Worm (Caenorhabditis elegans) whole organism, early embryonic: Measurements from ENCODE around the gene nlp-27.

Experiments
- B0310.2 ChIP-seq: sonication (generic microtip); optimal IDR thresholded peaks from 2 replicates; lab custom pipeline; 2016; ENCODE audit warnings: mild to moderate bottlenecking, missing genetic modification characterization, missing compliant biosample characterization
- F13C5.2 ChIP-seq: sonication (generic microtip); optimal IDR thresholded peaks from 2 replicates; lab custom pipeline; 2017; ENCODE audit warnings: mild to moderate bottlenecking, missing genetic modification characterization, inconsistent platforms, missing compliant biosample characterization
- aly-1 ChIP-seq: sonication (generic microtip); optimal IDR thresholded peaks from 2 replicates; lab custom pipeline; 2016; ENCODE audit warnings: missing genetic modification characterization, missing compliant biosample characterization
- ama-1 ChIP-seq: fragments of 150-350 bp; optimal IDR thresholded peaks from 2 replicates; lab custom pipeline; 2014
- ceh-13 ChIP-seq: fragments of 200-800 bp; sonication (Bioruptor generic); optimal IDR thresholded peaks from 2 replicates; lab custom pipeline; 2018; ENCODE audit warnings: mild to moderate bottlenecking, missing genetic modification characterization, missing compliant biosample characterization
- ceh-36 ChIP-seq: sonication (generic microtip); optimal IDR thresholded peaks from 2 replicates; lab custom pipeline; 2016; ENCODE audit warnings: missing genetic modification characterization, inconsistent platforms, missing compliant biosample characterization
- ets-7 ChIP-seq: sonication (generic microtip); optimal IDR thresholded peaks from 2 replicates; lab custom pipeline; 2016; ENCODE audit warnings: missing genotype, missing genetic modification characterization, missing compliant biosample characterization
- flt-1 ChIP-seq: fragments of 200-800 bp; sonication (Bioruptor generic); IDR thresholded peaks from 2 replicates; pipeline ENCODE4 v1.3.6; 2022; ENCODE audit warnings: missing genetic modification characterization, missing compliant biosample characterization
- hmbx-1 ChIP-seq: sonication (generic microtip); optimal IDR thresholded peaks from 2 replicates; lab custom pipeline; 2016; ENCODE audit warnings: mild to moderate bottlenecking, missing genetic modification characterization, missing compliant biosample characterization
- hmg-4 ChIP-seq: fragments of 200-800 bp; sonication (Bioruptor generic); optimal IDR thresholded peaks from 2 replicates; lab custom pipeline; 2018; ENCODE audit warnings: mild to moderate bottlenecking, missing genetic modification characterization, missing compliant biosample characterization
- hnd-1 ChIP-seq: sonication (generic microtip); optimal IDR thresholded peaks from 2 replicates; lab custom pipeline; 2016; ENCODE audit warnings: missing genetic modification characterization, missing compliant biosample characterization
- pes-1 ChIP-seq: fragments of 200-800 bp; sonication (Bioruptor generic); IDR thresholded peaks from 2 replicates; pipeline ENCODE4 v1.3.6; 2022; ENCODE audit warnings: missing genetic modification reagents, missing genetic modification characterization, missing compliant biosample characterization
- scrt-1 ChIP-seq: fragments of 200-800 bp; sonication (Bioruptor generic); IDR thresholded peaks from 2 replicates; pipeline ENCODE4 v1.3.6; 2022; ENCODE audit warnings: missing genetic modification characterization, missing compliant biosample characterization
- sea-1 ChIP-seq: fragments of 200-800 bp; sonication (Bioruptor generic); conservative IDR thresholded peaks from 2 replicates; pipeline ENCODE4 v1.3.6; 2022; ENCODE audit warnings: missing genetic modification characterization, missing compliant biosample characterization
- tbx-11 ChIP-seq: fragments of 200-800 bp; sonication (Bioruptor generic); IDR thresholded peaks from 2 replicates; pipeline ENCODE4 v1.3.6; 2022; ENCODE audit warnings: missing genetic modification characterization, missing compliant biosample characterization
- tbx-37 ChIP-seq: fragments of 200-800 bp; sonication (Bioruptor generic); conservative IDR thresholded peaks from 2 replicates; pipeline ENCODE4 v1.3.6; 2022; ENCODE audit warnings: missing genetic modification reagents, missing genetic modification characterization, missing compliant biosample characterization
- tra-4 ChIP-seq: sonication (generic microtip); optimal IDR thresholded peaks from 2 replicates; lab custom pipeline; 2017; ENCODE audit warnings: missing genetic modification characterization, missing compliant biosample characterization

Gene nlp-27

ce11 chrV:3989070-3989469 is at the start of gene nlp-27:
Gene nlp-27 (plus strand): TSS chrV:3989378.
- TF ChIP-seq F13C5.2 (no peak), ets-7 (tag; lab: Kevin White, UChicago) (no peak), ceh-13 (no peak), flt-1 (no peak), tbx-37 (GFP tag; lab: Robert Waterston, UW) (no peak), tbx-11 (GFP tag; lab: Robert Waterston, UW) (no peak), ceh-36 (tag; lab: Kevin White, UChicago) (no peak), hnd-1 (tag; lab: Kevin White, UChicago) (no peak), aly-1 (tag; lab: Kevin White, UChicago) (no peak), tra-4 (tag; lab: Kevin White, UChicago) (no peak), scrt-1 (GFP tag; lab: Robert Waterston, UW) (no peak), B0310.2 (no peak), hmbx-1 (tag; lab: Kevin White, UChicago) (no peak), hmg-4 (GFP tag; lab: Kevin White, UChicago) (no peak), ama-1 (lab: Kevin White, UChicago) (no peak), pes-1 (GFP tag; lab: Robert Waterston, UW) (no peak), sea-1 (no peak)

DNA sequence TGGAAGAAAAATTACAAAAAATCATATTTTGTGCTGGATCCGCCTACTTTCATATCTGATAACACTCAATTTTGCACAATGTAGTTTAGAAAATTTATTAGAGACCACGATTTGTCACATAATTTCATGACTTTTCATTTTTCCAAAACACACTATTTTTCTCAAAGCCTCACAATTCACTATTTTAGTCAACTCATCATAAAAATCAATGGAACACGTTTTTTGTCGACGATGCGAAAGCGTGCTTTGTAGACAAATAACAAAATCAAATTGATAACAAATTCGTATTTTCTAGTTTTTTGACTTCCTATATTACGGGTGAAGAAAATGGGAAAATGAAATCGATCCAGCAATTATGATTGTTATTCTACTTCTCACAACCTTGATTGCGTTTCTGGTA is 47.3 kb upstream of the nlp-27 start, which contains the start of gene cyp-35B2:
cyp-35B2 (plus strand) TSS at position 301 of the 400 bp plus-strand sequence.
- TF ChIP-seq flt-1 (no peak), F13C5.2 (no peak)

ce11 chrV:3943364-3943763 is 45.8 kb upstream of the nlp-27 start:
- no peak for TF ChIP-seq F13C5.2
- TF ChIP-seq ceh-36 (tag; lab: Kevin White, UChicago): no peak
- TF ChIP-seq ceh-13: no peak
- TF ChIP-seq hmg-4 (GFP tag; lab: Kevin White, UChicago): no peak
- TF ChIP-seq aly-1 (tag; lab: Kevin White, UChicago): no peak
- TF ChIP-seq pes-1 (GFP tag; lab: Robert Waterston, UW): no peak
- no peak for TF ChIP-seq ama-1 (lab: Kevin White, UChicago)
- TF ChIP-seq hmbx-1 (tag; lab: Kevin White, UChicago): no peak
- TF ChIP-seq scrt-1 (GFP tag; lab: Robert Waterston, UW): no peak
- TF ChIP-seq tbx-37 (GFP tag; lab: Robert Waterston, UW): no peak
- no peak for TF ChIP-seq B0310.2

- no peak for TF ChIP-seq ets-7 (tag; lab: Kevin White, UChicago)
- TF ChIP-seq ama-1 (lab: Kevin White, UChicago): no peak
- TF ChIP-seq hmg-4 (GFP tag; lab: Kevin White, UChicago): no peak
- no peak for TF ChIP-seq aly-1 (tag; lab: Kevin White, UChicago)
- no peak for TF ChIP-seq hnd-1 (tag; lab: Kevin White, UChicago)
- TF ChIP-seq pes-1 (GFP tag; lab: Robert Waterston, UW): no peak
- no peak for TF ChIP-seq tbx-11 (GFP tag; lab: Robert Waterston, UW)
- TF ChIP-seq ceh-36 (tag; lab: Kevin White, UChicago): no peak
- TF ChIP-seq ceh-13: no peak
- TF ChIP-seq F13C5.2: no peak
- TF ChIP-seq hmbx-1 (tag; lab: Kevin White, UChicago): no peak
- no peak for TF ChIP-seq B0310.2
- TF ChIP-seq flt-1: no peak
Observed at ce11 chrV:3945053-3945452, 44.1 kb upstream of the nlp-27 start, which contains the start of gene cyp-35B3. Gene cyp-35B3 (plus strand): TSS chrV:3945353.

DNA sequence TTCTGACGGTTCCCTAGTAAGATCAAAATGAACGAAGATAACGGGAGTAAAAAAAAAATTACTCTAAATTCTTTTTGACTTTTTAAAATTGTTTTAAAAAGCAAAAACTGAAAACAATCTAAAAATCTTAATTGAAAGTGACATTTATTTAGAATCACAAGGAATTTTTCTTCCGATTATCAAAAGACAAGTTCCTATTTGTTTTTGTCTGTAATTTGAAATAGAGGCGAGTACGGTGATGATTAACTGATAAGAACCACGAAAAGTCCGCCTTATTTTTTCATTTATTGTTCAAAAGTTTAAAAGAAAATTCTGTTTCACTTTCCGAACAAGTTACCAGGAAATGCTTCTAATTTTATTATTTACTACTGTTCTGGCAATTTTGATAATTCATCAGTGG is 39.5 kb upstream of the nlp-27 start, which contains the start of gene dach-1:
dach-1 (plus strand) TSS at position 301 of the 400 bp plus-strand sequence.
- TF ChIP-seq sea-1 (no peak), tbx-37 (GFP tag; lab: Robert Waterston, UW) (no peak), ets-7 (tag; lab: Kevin White, UChicago) (no peak), B0310.2 (no peak)

DNA sequence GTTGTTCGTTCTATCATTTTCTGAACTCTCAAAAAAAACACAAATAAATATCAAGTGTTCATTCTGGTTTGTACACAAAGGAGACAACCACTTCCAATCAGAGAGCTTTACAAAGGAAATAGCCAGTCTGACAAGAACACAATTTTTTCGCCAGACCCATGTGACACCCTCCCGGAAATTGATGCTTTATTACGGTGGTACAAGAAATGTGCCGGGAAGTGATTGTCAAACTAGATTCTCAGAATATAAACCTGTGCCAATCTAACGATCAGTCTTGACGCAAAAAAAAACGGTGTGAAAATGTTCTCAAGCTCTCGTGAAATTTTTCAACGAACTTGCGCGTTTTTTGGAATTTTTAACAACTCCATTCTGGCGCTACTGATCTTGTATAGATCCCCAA is 35.4 kb upstream of the nlp-27 start, which contains the start of gene str-247:
str-247 (plus strand) TSS at position 301 of the 400 bp plus-strand sequence.
- no peak for TF ChIP-seq aly-1 (tag; lab: Kevin White, UChicago)
- TF ChIP-seq ama-1 (lab: Kevin White, UChicago): no peak
- TF ChIP-seq ets-7 (tag; lab: Kevin White, UChicago): no peak
- TF ChIP-seq F13C5.2: no peak
- TF ChIP-seq ceh-13: no peak
- TF ChIP-seq ceh-36 (tag; lab: Kevin White, UChicago): no peak
- TF ChIP-seq B0310.2: no peak
- no peak for TF ChIP-seq sea-1
- TF ChIP-seq hnd-1 (tag; lab: Kevin White, UChicago): no peak
- TF ChIP-seq pes-1 (GFP tag; lab: Robert Waterston, UW): no peak

ce11 chrV:3957608-3958007 is 31.6 kb upstream of the nlp-27 start, which contains the start of gene cyp-34A5:
Gene cyp-34A5 (minus strand): TSS chrV:3957708.
- TF ChIP-seq tbx-37 (GFP tag; lab: Robert Waterston, UW) (no peak), hmbx-1 (tag; lab: Kevin White, UChicago) (no peak), ama-1 (lab: Kevin White, UChicago) (no peak), ceh-13 (no peak), scrt-1 (GFP tag; lab: Robert Waterston, UW) (no peak), sea-1 (no peak), ets-7 (tag; lab: Kevin White, UChicago) (no peak), F13C5.2 (no peak), pes-1 (GFP tag; lab: Robert Waterston, UW) (no peak), hmg-4 (GFP tag; lab: Kevin White, UChicago) (no peak), aly-1 (tag; lab: Kevin White, UChicago) (no peak), ceh-36 (tag; lab: Kevin White, UChicago) (no peak), flt-1 (no peak)

DNA sequence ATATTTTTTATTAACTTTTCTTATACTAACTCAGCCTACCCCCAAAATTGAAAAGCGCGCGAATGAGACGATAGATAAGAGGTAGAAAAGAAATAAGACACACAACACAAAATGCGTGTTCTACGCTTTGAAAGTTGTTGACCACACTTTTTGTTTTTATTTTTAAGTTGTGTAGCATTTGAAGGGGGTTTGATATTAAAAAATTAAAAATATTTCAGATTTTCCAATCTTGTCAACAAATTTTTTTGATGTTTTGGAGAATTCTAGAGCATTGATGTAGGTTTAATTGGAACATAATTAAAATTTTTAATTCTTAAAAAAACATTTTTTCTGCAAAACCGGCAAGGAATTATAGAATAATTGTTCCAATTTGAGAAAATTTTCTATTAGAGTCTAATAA is 27.9 kb upstream of the nlp-27 start, which contains the start of gene cyp-34A6:
cyp-34A6 (minus strand) TSS at position 101 of the 400 bp plus-strand sequence.
- TF ChIP-seq ets-7 (tag; lab: Kevin White, UChicago) (no peak), tbx-11 (GFP tag; lab: Robert Waterston, UW) (no peak), aly-1 (tag; lab: Kevin White, UChicago) (no peak), ama-1 (lab: Kevin White, UChicago) (no peak), scrt-1 (GFP tag; lab: Robert Waterston, UW) (no peak), F13C5.2 (no peak), sea-1 (no peak), hmg-4 (GFP tag; lab: Kevin White, UChicago) (no peak), ceh-36 (tag; lab: Kevin White, UChicago) (no peak), ceh-13 (no peak), tra-4 (tag; lab: Kevin White, UChicago) (no peak), B0310.2 (no peak), hnd-1 (tag; lab: Kevin White, UChicago) (no peak), flt-1 (no peak), pes-1 (GFP tag; lab: Robert Waterston, UW) (no peak), tbx-37 (GFP tag; lab: Robert Waterston, UW) (no peak)
